Worm (Caenorhabditis elegans): ENCODE data around the gene srx-128.

- no peak for TF ChIP-seq pqm-1 (tag; optimal IDR thresholded peaks at IDR 0.05)
- no peak for TF ChIP-seq nhr-77 (tag; optimal IDR thresholded peaks at IDR 0.05)
- no peak for TF ChIP-seq ces-1 (GFP tag; optimal IDR thresholded peaks at IDR 0.05)
Observed at ce11 chrV:13880607-13881006, 43.3 kb downstream of the srx-128 start, which contains the start of gene T22G5.3.
